Fruit fly (Drosophila melanogaster) whole organism, embryonic: ENCODE results near the gene CG43218.
A peak's percentile ranks its signal among the peaks of the same experiment; 100 is the strongest.

Source experiments
- Bdp1 ChIP-seq: fragments of 200-800 bp; sonication (Bioruptor generic); optimal IDR thresholded peaks from 3 replicates; lab custom pipeline; 2016; ENCODE audit warnings: missing biosample characterization, missing genetic modification characterization
- Bgb ChIP-seq: fragments of 200-800 bp; sonication (Bioruptor generic); IDR thresholded peaks from 2 replicates; pipeline ENCODE4 v1.3.6; 2022; ENCODE audit warnings: missing biosample characterization, missing genetic modification characterization; ENCODE audit not compliant: partially characterized antibody
- Blimp-1 ChIP-seq: fragments of 200-800 bp; sonication (Bioruptor generic); optimal IDR thresholded peaks from 3 replicates; lab custom pipeline; 2018; ENCODE audit warnings: missing biosample characterization, missing genetic modification characterization, mild to moderate bottlenecking, moderate library complexity, missing genetic modification reagents
- CG10274 ChIP-seq: fragments of 200-800 bp; sonication (Bioruptor generic); optimal IDR thresholded peaks from 3 replicates; lab custom pipeline; 2017; ENCODE audit warnings: missing biosample characterization, mild to moderate bottlenecking, missing genetic modification characterization
- CG12299 ChIP-seq: fragments of 200-800 bp; sonication (Bioruptor generic); optimal IDR thresholded peaks from 2 replicates; lab custom pipeline; 2018; ENCODE audit warnings: missing biosample characterization, mild to moderate bottlenecking, missing genetic modification characterization
- CG12769 ChIP-seq: fragments of 200-800 bp; sonication (Bioruptor generic); optimal IDR thresholded peaks from 2 replicates; lab custom pipeline; 2019; ENCODE audit warnings: missing biosample characterization, mild to moderate bottlenecking, missing genetic modification characterization, moderate library complexity
- CG16779 ChIP-seq: fragments of 200-800 bp; sonication (Bioruptor generic); IDR thresholded peaks from 2 replicates; pipeline ENCODE4 v1.3.6; 2022; ENCODE audit warnings: missing biosample characterization, missing genetic modification characterization
- CG16815 ChIP-seq: fragments of 200-800 bp; sonication (Bioruptor generic); optimal IDR thresholded peaks from 3 replicates; lab custom pipeline; 2017; ENCODE audit warnings: missing biosample characterization, mild to moderate bottlenecking, missing genetic modification characterization
- CG17802 ChIP-seq: fragments of 200-800 bp; sonication (Bioruptor generic); optimal IDR thresholded peaks from 2 replicates; lab custom pipeline; 2018; ENCODE audit warnings: missing biosample characterization, mild to moderate bottlenecking, missing genetic modification characterization, moderate library complexity
- CG1832 ChIP-seq: fragments of 200-800 bp; sonication (Bioruptor generic); optimal IDR thresholded peaks from 2 replicates; lab custom pipeline; 2017; ENCODE audit warnings: missing biosample characterization, mild to moderate bottlenecking, missing genetic modification characterization, inconsistent platforms
- CG18764 ChIP-seq: fragments of 200-800 bp; sonication (Bioruptor generic); optimal IDR thresholded peaks from 3 replicates; lab custom pipeline; 2016; ENCODE audit warnings: missing biosample characterization, missing genetic modification characterization
- CG2116 ChIP-seq: fragments of 200-800 bp; sonication (Bioruptor generic); optimal IDR thresholded peaks from 3 replicates; lab custom pipeline; 2018; ENCODE audit warnings: missing biosample characterization, mild to moderate bottlenecking, missing genetic modification characterization
- CG2712 ChIP-seq: fragments of 200-800 bp; optimal IDR thresholded peaks from 3 replicates; lab custom pipeline; 2019; ENCODE audit warnings: missing biosample characterization, mild to moderate bottlenecking, missing genetic modification characterization, moderate library complexity
- CG3163 ChIP-seq: fragments of 200-800 bp; sonication (Bioruptor generic); optimal IDR thresholded peaks from 3 replicates; lab custom pipeline; 2016; ENCODE audit warnings: missing biosample characterization, missing genetic modification characterization
- CG32532 ChIP-seq: fragments of 200-800 bp; sonication (Bioruptor generic); IDR thresholded peaks from 2 replicates; pipeline ENCODE4 v1.3.6; 2022; ENCODE audit warnings: missing biosample characterization, missing genetic modification characterization
- CG43689 ChIP-seq: fragments of 200-800 bp; sonication (Bioruptor generic); IDR thresholded peaks from 2 replicates; pipeline ENCODE4 v1.3.6; 2022; ENCODE audit warnings: missing biosample characterization, missing genetic modification characterization
- CG8290 ChIP-seq, 3 experiments: fragments of 200-800 bp; sonication (Bioruptor generic); optimal IDR thresholded peaks; 2 replicates each; lab custom pipeline; 2016 to 2019; ENCODE audit warnings: missing biosample characterization in 3 of 3, missing genetic modification characterization in 3 of 3, mild to moderate bottlenecking in 2 of 3, moderate library complexity in 1 of 3
- CG9817 ChIP-seq: fragments of 200-800 bp; sonication (Bioruptor generic); optimal IDR thresholded peaks from 2 replicates; lab custom pipeline; 2018; ENCODE audit warnings: missing biosample characterization, mild to moderate bottlenecking, missing genetic modification characterization, moderate library complexity
- CrebB ChIP-seq: fragments of 200-800 bp; sonication (Bioruptor generic); optimal IDR thresholded peaks from 3 replicates; lab custom pipeline; 2018; ENCODE audit warnings: missing biosample characterization, mild to moderate bottlenecking, missing genetic modification characterization
- D19A ChIP-seq: fragments of 200-800 bp; optimal IDR thresholded peaks from 3 replicates; lab custom pipeline; 2019; ENCODE audit warnings: missing biosample characterization, mild to moderate bottlenecking, missing genetic modification characterization, moderate library complexity
- Dad ChIP-seq: fragments of 200-800 bp; sonication (Bioruptor generic); optimal IDR thresholded peaks from 3 replicates; lab custom pipeline; 2016; ENCODE audit warnings: missing biosample characterization, missing genetic modification characterization
- Dfd ChIP-seq, 2 experiments: fragments of >200 bp; optimal IDR thresholded peaks; 2 replicates each; lab custom pipeline; 2017; ENCODE audit warnings: missing biosample characterization in 2 of 2, missing genetic modification characterization in 2 of 2
- E2f1 ChIP-seq: fragments of 200-800 bp; sonication (Bioruptor generic); IDR thresholded peaks from 2 replicates; pipeline ENCODE4 v1.3.6; 2022; ENCODE audit warnings: missing biosample characterization, missing genetic modification characterization
- MBD-R2 ChIP-seq: fragments of 200-800 bp; sonication (Bioruptor generic); IDR thresholded peaks from 2 replicates; pipeline ENCODE4 v1.3.6; 2022; ENCODE audit warnings: missing biosample characterization, missing genetic modification characterization
- MTF-1 ChIP-seq: fragments of 200-800 bp; sonication (Bioruptor generic); optimal IDR thresholded peaks from 2 replicates; lab custom pipeline; 2018; ENCODE audit warnings: missing biosample characterization, mild to moderate bottlenecking, missing genetic modification characterization, borderline replicate concordance
- Myb ChIP-seq: fragments of 200-800 bp; sonication (Bioruptor generic); optimal IDR thresholded peaks from 2 replicates; lab custom pipeline; 2016; ENCODE audit warnings: missing biosample characterization, missing genetic modification characterization
- Nf-YA ChIP-seq: fragments of 200-800 bp; sonication (Bioruptor generic); IDR thresholded peaks from 2 replicates; pipeline ENCODE4 v1.3.6; 2022; ENCODE audit warnings: missing biosample characterization, missing genetic modification characterization
- Optix ChIP-seq: fragments of 200-800 bp; sonication (Bioruptor generic); IDR thresholded peaks from 3 replicates; pipeline ENCODE4 v1.3.6; 2022; ENCODE audit warnings: missing biosample characterization, missing genetic modification characterization
- Ssrp ChIP-seq: fragments of 200-800 bp; sonication (Bioruptor generic); optimal IDR thresholded peaks from 2 replicates; lab custom pipeline; 2018; ENCODE audit warnings: missing biosample characterization, mild to moderate bottlenecking, missing genetic modification characterization, moderate library complexity
- Stat92E ChIP-seq, 3 experiments: fragments of >200 bp in 2 of 3; fragments of 200-800 bp in 1 of 3; sonication (Bioruptor generic) in 1 of 3; optimal IDR thresholded peaks; 2 replicates each; lab custom pipeline; 2017 to 2019; ENCODE audit warnings: missing biosample characterization in 3 of 3, missing genetic modification characterization in 3 of 3, mild to moderate bottlenecking in 1 of 3, moderate library complexity in 1 of 3
- ac ChIP-seq: fragments of 200-800 bp; sonication (Bioruptor generic); optimal IDR thresholded peaks from 3 replicates; lab custom pipeline; 2017; ENCODE audit warnings: missing biosample characterization, mild to moderate bottlenecking, missing genetic modification characterization
- bcd ChIP-seq: fragments of 200-800 bp; sonication (Bioruptor generic); optimal IDR thresholded peaks from 2 replicates; lab custom pipeline; 2017; ENCODE audit warnings: missing biosample characterization, mild to moderate bottlenecking, missing genetic modification characterization
- bigmax ChIP-seq: fragments of 200-800 bp; sonication (Bioruptor generic); optimal IDR thresholded peaks from 2 replicates; lab custom pipeline; 2018; ENCODE audit warnings: missing biosample characterization, mild to moderate bottlenecking, missing genetic modification characterization
- cad ChIP-seq: fragments of >200 bp; optimal IDR thresholded peaks from 2 replicates; lab custom pipeline; 2017; ENCODE audit warnings: missing biosample characterization, missing genetic modification characterization
- croc ChIP-seq: fragments of 200-800 bp; sonication (Bioruptor generic); conservative IDR thresholded peaks from 3 replicates; pipeline ENCODE4 v1.3.6; 2022; ENCODE audit warnings: missing biosample characterization, missing genetic modification characterization
- danr ChIP-seq: fragments of 200-800 bp; sonication (Bioruptor generic); IDR thresholded peaks from 2 replicates; pipeline ENCODE4 v1.3.6; 2022; ENCODE audit warnings: missing biosample characterization, missing genetic modification characterization
- dysf ChIP-seq: fragments of 200-800 bp; sonication (Bioruptor generic); IDR thresholded peaks from 3 replicates; pipeline ENCODE4 v1.3.6; 2022; ENCODE audit warnings: missing biosample characterization, missing genetic modification characterization
- h ChIP-seq: fragments of >200 bp; optimal IDR thresholded peaks from 2 replicates; lab custom pipeline; 2017
- hbn ChIP-seq: fragments of 200-800 bp; sonication (Bioruptor generic); IDR thresholded peaks from 2 replicates; pipeline ENCODE4 v1.3.6; 2022; ENCODE audit warnings: missing biosample characterization, missing genetic modification characterization; ENCODE audit not compliant: partially characterized antibody
- kni ChIP-seq: fragments of 200-800 bp; sonication (Bioruptor generic); optimal IDR thresholded peaks from 3 replicates; lab custom pipeline; 2017; ENCODE audit warnings: mild to moderate bottlenecking, missing biosample characterization, missing genetic modification reagents, missing genetic modification characterization
- lmd ChIP-seq: fragments of 200-800 bp; sonication (Bioruptor generic); IDR thresholded peaks from 2 replicates; pipeline ENCODE4 v1.3.6; 2022; ENCODE audit warnings: missing biosample characterization, missing genetic modification characterization
- maf-S ChIP-seq: fragments of 200-800 bp; sonication (Bioruptor generic); optimal IDR thresholded peaks from 2 replicates; lab custom pipeline; 2016; ENCODE audit warnings: missing biosample characterization, missing genetic modification characterization
- mld ChIP-seq: fragments of 200-800 bp; sonication (Bioruptor generic); IDR thresholded peaks from 3 replicates; pipeline ENCODE4 v1.3.6; 2022; ENCODE audit warnings: missing biosample characterization, missing genetic modification characterization; ENCODE audit not compliant: partially characterized antibody
- otp ChIP-seq: fragments of 200-800 bp; sonication (Bioruptor generic); IDR thresholded peaks from 3 replicates; pipeline ENCODE4, ENCODE4 v1.3.6; 2022; ENCODE audit warnings: missing biosample characterization, missing genetic modification characterization
- rib ChIP-seq: fragments of 200-800 bp; sonication (Bioruptor generic); IDR thresholded peaks from 2 replicates; pipeline ENCODE4 v1.3.6; 2022; ENCODE audit warnings: missing biosample characterization, missing genetic modification characterization
- sc ChIP-seq, 3 experiments: fragments of >200 bp in 2 of 3; fragments of 200-800 bp in 1 of 3; sonication (Bioruptor generic) in 1 of 3; optimal IDR thresholded peaks; 2 replicates in 2 of 3; 3 replicates in 1 of 3; lab custom pipeline; 2017; ENCODE audit warnings: mild to moderate bottlenecking in 1 of 3, missing biosample characterization in 1 of 3, missing genetic modification characterization in 1 of 3, missing genetic modification reagents in 1 of 3
- scrt ChIP-seq: fragments of 200-800 bp; sonication (Bioruptor generic); optimal IDR thresholded peaks from 2 replicates; lab custom pipeline; 2018; ENCODE audit warnings: missing biosample characterization, mild to moderate bottlenecking, missing genetic modification characterization, moderate library complexity
- tio ChIP-seq: fragments of 200-800 bp; sonication (Bioruptor generic); optimal IDR thresholded peaks from 2 replicates; lab custom pipeline; 2017; ENCODE audit warnings: missing biosample characterization, missing genetic modification characterization, inconsistent platforms
- trh ChIP-seq: fragments of 200-800 bp; sonication (Bioruptor generic); optimal IDR thresholded peaks from 2 replicates; lab custom pipeline; 2016; ENCODE audit warnings: missing biosample characterization, missing genetic modification characterization
- vfl ChIP-seq: fragments of 200-800 bp; sonication (Bioruptor generic); optimal IDR thresholded peaks from 2 replicates; lab custom pipeline; 2016; ENCODE audit warnings: missing biosample characterization, missing genetic modification characterization

Gene CG43218

DNA sequence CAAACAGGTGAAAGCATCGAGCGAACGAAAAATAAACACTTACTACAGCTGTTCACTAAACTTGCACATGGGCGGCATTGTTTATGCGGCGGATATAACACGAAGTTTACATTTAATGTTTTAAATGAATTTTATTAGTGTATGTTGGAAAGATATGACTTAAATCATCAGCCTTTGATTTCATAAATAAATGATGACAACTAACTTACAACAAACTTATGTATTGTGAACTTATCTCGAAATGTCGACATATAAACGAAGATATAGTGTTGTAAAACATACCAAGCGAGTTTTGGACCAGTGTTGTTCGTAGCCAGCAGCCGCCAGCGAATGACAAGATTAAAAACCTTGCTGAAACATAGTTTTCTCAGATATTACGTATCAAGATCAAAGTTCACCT, 46.6 kb downstream of the CG43218 start, which contains the start of the genes CG11309 and CG7632 (continued):
- peak; percentile 36; the same call in 1 of the 2 replicates for TF ChIP-seq hbn (GFP tag; lab: Robert Waterston, UW)
- peak; percentile 100 for TF ChIP-seq CG12769
- peak; percentile 89 for TF ChIP-seq Myb (GFP tag; lab: Kevin White, UChicago)
- TF ChIP-seq danr = peak; percentile 88
- TF ChIP-seq CG9817 (tag; lab: Kevin White, UChicago) = peak; percentile 99
- peak; percentile 96 for TF ChIP-seq lmd (GFP tag; lab: Robert Waterston, UW)
- peak; percentile 99 for TF ChIP-seq CG8290 (GFP tag; optimal IDR thresholded peaks at IDR 0.05; lab: Kevin White, UChicago)
- TF ChIP-seq CG8290 (tag; optimal IDR thresholded peaks at IDR 0.05; lab: Kevin White, UChicago) = peak; percentile 98 to 100
- peak; percentile 98 for TF ChIP-seq rib (GFP tag; lab: Robert Waterston, UW)
- TF ChIP-seq CG16815 (GFP tag; lab: Kevin White, UChicago) = peak; percentile 92
- TF ChIP-seq MBD-R2 (GFP tag; lab: Robert Waterston, UW) = peak; percentile 98
- TF ChIP-seq CG32532 (GFP tag; lab: Robert Waterston, UW) = peak; percentile 98
- TF ChIP-seq bcd = peak; percentile 99
- TF ChIP-seq Bgb (GFP tag; lab: Robert Waterston, UW) = peak; percentile 41; the same call in 1 of the 2 replicates
- TF ChIP-seq h (lab: Kevin White, UChicago) = no peak
- TF ChIP-seq Ssrp (tag; lab: Kevin White, UChicago) = peak; percentile 99
- peak; percentile 98 for TF ChIP-seq dysf (GFP tag; lab: Robert Waterston, UW)
- TF ChIP-seq Nf-YA (GFP tag; lab: Robert Waterston, UW) = peak; percentile 97
- TF ChIP-seq kni (GFP tag; lab: Kevin White, UChicago) = peak; percentile 100
- peak; percentile 96 for TF ChIP-seq trh
- peak; percentile 100 for TF ChIP-seq CrebB (tag; lab: Kevin White, UChicago)
- TF ChIP-seq D19A (tag; lab: Kevin White, UChicago) = peak; percentile 98
- TF ChIP-seq CG3163 = peak; percentile 90
- peak; percentile 94 for TF ChIP-seq tio (GFP tag; lab: Kevin White, UChicago)
- peak; percentile 97 for TF ChIP-seq maf-S (GFP tag; lab: Kevin White, UChicago)
- TF ChIP-seq ac (GFP tag; lab: Kevin White, UChicago) = peak; percentile 98
- no peak for TF ChIP-seq mld (GFP tag; lab: Robert Waterston, UW)
- peak; percentile 92 for TF ChIP-seq CG43689 (GFP tag; lab: Robert Waterston, UW)
- no peak for TF ChIP-seq CG1832 (GFP tag; lab: Kevin White, UChicago)
- TF ChIP-seq Optix (GFP tag; lab: Robert Waterston, UW) = peak; percentile 89
- TF ChIP-seq Dfd (GFP tag; optimal IDR thresholded peaks at IDR 0.05; lab: Kevin White, UChicago) = no peak
- TF ChIP-seq CG2712 = peak; percentile 100
- TF ChIP-seq Stat92E (GFP tag; optimal IDR thresholded peaks at IDR 0.05; lab: Kevin White, UChicago) = peak in 1 of 3 experiments; percentile 99
- TF ChIP-seq CG12299 (tag; lab: Kevin White, UChicago) = peak; percentile 100
- TF ChIP-seq E2f1 (GFP tag; lab: Robert Waterston, UW) = peak; percentile 97
- peak; percentile 87 for TF ChIP-seq bigmax (GFP tag; lab: Kevin White, UChicago)
- TF ChIP-seq scrt (GFP tag; lab: Kevin White, UChicago) = peak; percentile 99
- TF ChIP-seq croc (GFP tag; lab: Robert Waterston, UW) = peak; percentile 96
- peak; percentile 99 for TF ChIP-seq MTF-1 (GFP tag; lab: Kevin White, UChicago)
- TF ChIP-seq CG2116 (GFP tag; lab: Kevin White, UChicago) = peak; percentile 93
- TF ChIP-seq Dad = peak; percentile 98
- peak; percentile 98 for TF ChIP-seq vfl
- peak; percentile 97 for TF ChIP-seq CG16779 (GFP tag; lab: Robert Waterston, UW)
- peak; percentile 98 for TF ChIP-seq otp
- TF ChIP-seq CG18764 (GFP tag; lab: Kevin White, UChicago) = peak; percentile 98
- peak; percentile 94 for TF ChIP-seq Bdp1 (GFP tag; lab: Kevin White, UChicago)
- peak; percentile 99 for TF ChIP-seq Blimp-1 (GFP tag; lab: Kevin White, UChicago)
- no peak for TF ChIP-seq cad
- TF ChIP-seq sc (optimal IDR thresholded peaks at IDR 0.05; lab: Kevin White, UChicago) = no peak
- TF ChIP-seq sc (GFP tag; optimal IDR thresholded peaks at IDR 0.05; lab: Kevin White, UChicago) = peak; percentile 99
- peak; percentile 94 for TF ChIP-seq CG10274 (GFP tag; lab: Kevin White, UChicago)
- peak; percentile 93 for TF ChIP-seq CG17802
